Worm (Caenorhabditis elegans) whole organism, L4 larva: ENCODE measurements around the gene ZK673.6.
"Not testable (repeated sequence)": the region's sequence is repeated elsewhere in the genome, so short reads cannot be mapped to it uniquely, and the experiment has no call there.

Experiments used
- F10B5.3 ChIP-seq: sonication (generic microtip); optimal IDR thresholded peaks from 2 replicates; lab custom pipeline; 2016; ENCODE audit warnings: mild to moderate bottlenecking, missing genetic modification characterization, missing compliant biosample characterization
- F26F4.8 ChIP-seq: fragments of 200-800 bp; sonication (Bioruptor generic); conservative IDR thresholded peaks from 2 replicates; pipeline ENCODE4 v1.3.6; 2022; ENCODE audit warnings: missing genetic modification characterization, missing compliant biosample characterization
- Y105C5A.15 ChIP-seq: fragments of 200-800 bp; sonication (Bioruptor generic); IDR thresholded peaks from 2 replicates; pipeline ENCODE4 v1.3.6; 2022; ENCODE audit warnings: missing genetic modification characterization, missing compliant biosample characterization
- Y75B8A.6 ChIP-seq: fragments of 200-800 bp; sonication (Bioruptor generic); IDR thresholded peaks from 2 replicates; pipeline ENCODE4 v1.3.6; 2022; ENCODE audit warnings: missing genetic modification reagents, missing genetic modification characterization, missing compliant biosample characterization
- ZK337.2 ChIP-seq: fragments of 200-800 bp; sonication (Bioruptor generic); IDR thresholded peaks from 2 replicates; pipeline ENCODE4 v1.3.6; 2022; ENCODE audit warnings: missing genetic modification reagents, missing genetic modification characterization, missing compliant biosample characterization
- ZK546.5 ChIP-seq, 2 experiments: sonication (generic microtip); optimal IDR thresholded peaks; 2 replicates each; lab custom pipeline; 2017; ENCODE audit warnings: missing biosample characterization in 2 of 2, missing genetic modification characterization in 2 of 2
- aha-1 ChIP-seq: fragments of 150-350 bp; peaks from one replicate; lab custom pipeline; 2014; ENCODE audit warnings: missing biosample characterization, missing genetic modification characterization
- ama-1 ChIP-seq: fragments of 150-350 bp; optimal IDR thresholded peaks from 2 replicates; lab custom pipeline; 2014; ENCODE audit warnings: inconsistent platforms, mixed read lengths
- attf-4 ChIP-seq: sonication (generic microtip); optimal IDR thresholded peaks from 3 replicates; lab custom pipeline; 2017; ENCODE audit warnings: missing biosample characterization, missing genetic modification characterization
- ceh-32 ChIP-seq: sonication (generic microtip); optimal IDR thresholded peaks from 2 replicates; lab custom pipeline; 2016; ENCODE audit warnings: mild to moderate bottlenecking, missing genetic modification characterization, missing compliant biosample characterization; ENCODE audit not compliant: poor library complexity
- ceh-62 ChIP-seq: sonication (generic microtip); optimal IDR thresholded peaks from 2 replicates; lab custom pipeline; 2017; ENCODE audit warnings: missing biosample characterization, missing genetic modification characterization
- ctbp-1 ChIP-seq: fragments of 200-800 bp; sonication (Bioruptor generic); IDR thresholded peaks from 2 replicates; pipeline ENCODE4 v1.3.6; 2022; ENCODE audit warnings: missing genetic modification reagents, missing genetic modification characterization, missing compliant biosample characterization
- daf-8 ChIP-seq: fragments of 200-800 bp; sonication (Bioruptor generic); IDR thresholded peaks from 2 replicates; pipeline ENCODE4 v1.3.6; 2022; ENCODE audit warnings: missing genetic modification characterization, missing compliant biosample characterization
- dmd-6 ChIP-seq: fragments of 200-800 bp; sonication (Bioruptor generic); IDR thresholded peaks from 2 replicates; pipeline ENCODE4 v1.3.6; 2022; ENCODE audit warnings: missing genetic modification reagents, missing genetic modification characterization, missing compliant biosample characterization
- dmd-8 ChIP-seq: fragments of 200-800 bp; sonication (Bioruptor generic); IDR thresholded peaks from 2 replicates; pipeline ENCODE4 v1.3.6; 2022; ENCODE audit warnings: missing genetic modification characterization, missing compliant biosample characterization
- dmd-9 ChIP-seq: fragments of 200-800 bp; sonication (Bioruptor generic); IDR thresholded peaks from 2 replicates; pipeline ENCODE4 v1.3.6; 2022; ENCODE audit warnings: missing genetic modification reagents, missing genetic modification characterization, missing compliant biosample characterization
- egl-27 ChIP-seq: sonication (generic microtip); optimal IDR thresholded peaks from 3 replicates; lab custom pipeline; 2017; ENCODE audit warnings: missing biosample characterization, missing genetic modification reagents, missing genetic modification characterization
- fkh-10 ChIP-seq: fragments of 150-350 bp; optimal IDR thresholded peaks from 2 replicates; lab custom pipeline; 2014; ENCODE audit warnings: missing biosample characterization, missing genetic modification reagents, missing genetic modification characterization
- gei-8 ChIP-seq: fragments of 200-800 bp; sonication (Bioruptor generic); optimal IDR thresholded peaks from 2 replicates; lab custom pipeline; 2018; ENCODE audit warnings: mild to moderate bottlenecking, missing genetic modification characterization, missing compliant biosample characterization
- hif-1 ChIP-seq, 2 experiments: sonication (generic microtip); optimal IDR thresholded peaks; 2 replicates each; lab custom pipeline; 2016 to 2017; ENCODE audit warnings: missing compliant biosample characterization in 2 of 2, missing genetic modification characterization in 2 of 2, missing genetic modification reagents in 2 of 2, missing genotype in 2 of 2, mild to moderate bottlenecking in 1 of 2
- hmg-1.1 ChIP-seq: fragments of 200-800 bp; sonication (Bioruptor generic); IDR thresholded peaks from 2 replicates; pipeline ENCODE4 v1.3.6; 2022; ENCODE audit warnings: missing genetic modification reagents, missing genetic modification characterization, missing compliant biosample characterization
- jun-1 ChIP-seq: fragments of 150-350 bp; optimal IDR thresholded peaks from 2 replicates; lab custom pipeline; 2014; ENCODE audit warnings: missing biosample characterization, missing genetic modification reagents, missing genetic modification characterization
- lim-7 ChIP-seq: fragments of 200-800 bp; sonication (Bioruptor generic); IDR thresholded peaks from 2 replicates; pipeline ENCODE4 v1.3.6; 2022; ENCODE audit warnings: missing genetic modification characterization, missing compliant biosample characterization
- mdl-1 ChIP-seq, 2 experiments: fragments of 150-350 bp in 1 of 2; sonication (generic microtip) in 1 of 2; optimal IDR thresholded peaks; 2 replicates each; lab custom pipeline; 2014 to 2017; ENCODE audit warnings: missing biosample characterization in 2 of 2, missing genetic modification characterization in 2 of 2
- mes-2 ChIP-seq: sonication (generic microtip); optimal IDR thresholded peaks from 2 replicates; lab custom pipeline; 2016; ENCODE audit warnings: missing genotype, mild to moderate bottlenecking, missing genetic modification characterization, missing compliant biosample characterization; ENCODE audit not compliant: poor library complexity, severe bottlenecking
- mxl-2 ChIP-seq: fragments of 200-800 bp; sonication (Bioruptor generic); conservative IDR thresholded peaks from 2 replicates; pipeline ENCODE4 v1.3.6; 2022; ENCODE audit warnings: missing genetic modification reagents, missing genetic modification characterization, missing compliant biosample characterization
- mxl-3 ChIP-seq: fragments of 200-800 bp; sonication (Bioruptor generic); optimal IDR thresholded peaks from 2 replicates; lab custom pipeline; 2018; ENCODE audit warnings: mild to moderate bottlenecking, missing genetic modification characterization, missing compliant biosample characterization
- nhr-102 ChIP-seq: sonication (generic microtip); optimal IDR thresholded peaks from 2 replicates; lab custom pipeline; 2016; ENCODE audit warnings: mild to moderate bottlenecking, missing genetic modification characterization, moderate library complexity, missing compliant biosample characterization
- nhr-42 ChIP-seq: fragments of 200-800 bp; sonication (Bioruptor generic); IDR thresholded peaks from 2 replicates; pipeline ENCODE4 v1.3.6; 2022; ENCODE audit warnings: missing genetic modification characterization, missing compliant biosample characterization
- nhr-6 ChIP-seq: fragments of 150-350 bp; optimal IDR thresholded peaks from 2 replicates; lab custom pipeline; 2014; ENCODE audit warnings: missing biosample characterization, missing genetic modification characterization
- sdz-12 ChIP-seq: fragments of 200-800 bp; sonication (Bioruptor generic); optimal IDR thresholded peaks from 2 replicates; lab custom pipeline; 2018; ENCODE audit warnings: mild to moderate bottlenecking, missing genetic modification characterization, missing compliant biosample characterization
- set-16 ChIP-seq: fragments of 200-800 bp; sonication (Bioruptor generic); IDR thresholded peaks from 2 replicates; pipeline ENCODE4 v1.3.6; 2022; ENCODE audit warnings: missing genetic modification reagents, missing genetic modification characterization, missing compliant biosample characterization
- skn-1 ChIP-seq: fragments of 150-350 bp; optimal IDR thresholded peaks from 2 replicates; lab custom pipeline; 2014; ENCODE audit warnings: missing biosample characterization, missing genetic modification characterization
- snpc-4 ChIP-seq: fragments of 150-350 bp; optimal IDR thresholded peaks from 2 replicates; lab custom pipeline; 2014; ENCODE audit warnings: missing biosample characterization, missing genetic modification characterization
- tag-97 ChIP-seq: fragments of 200-800 bp; sonication (Bioruptor generic); IDR thresholded peaks from 2 replicates; pipeline ENCODE4 v1.3.6; 2022; ENCODE audit warnings: missing genetic modification characterization, missing compliant biosample characterization
- unc-39 ChIP-seq: sonication (generic microtip); optimal IDR thresholded peaks from 2 replicates; lab custom pipeline; 2017; ENCODE audit warnings: missing biosample characterization, missing genetic modification characterization
- unc-62 ChIP-seq, 3 experiments: fragments of 150-350 bp in 1 of 3; sonication (generic microtip); optimal IDR thresholded peaks in 2 of 3; peaks in 1 of 3; 1 replicate in 1 of 3; 2 replicates in 2 of 3; lab custom pipeline; 2014 to 2017; ENCODE audit warnings: missing biosample characterization in 3 of 3, missing genetic modification characterization in 3 of 3, missing genetic modification reagents in 3 of 3, missing genotype in 1 of 3
- zfp-3 ChIP-seq: fragments of 200-800 bp; sonication (Bioruptor generic); conservative IDR thresholded peaks from 2 replicates; pipeline ENCODE4 v1.3.6; 2022; ENCODE audit warnings: missing genetic modification reagents, missing genetic modification characterization, missing compliant biosample characterization
- ztf-11 ChIP-seq: fragments of 150-350 bp; optimal IDR thresholded peaks from 2 replicates; lab custom pipeline; 2014; ENCODE audit warnings: missing biosample characterization, missing genetic modification characterization
- ztf-7 ChIP-seq: fragments of 150-350 bp; optimal IDR thresholded peaks from 2 replicates; lab custom pipeline; 2014; ENCODE audit warnings: missing biosample characterization, missing genetic modification characterization

Gene ZK673.6

DNA sequence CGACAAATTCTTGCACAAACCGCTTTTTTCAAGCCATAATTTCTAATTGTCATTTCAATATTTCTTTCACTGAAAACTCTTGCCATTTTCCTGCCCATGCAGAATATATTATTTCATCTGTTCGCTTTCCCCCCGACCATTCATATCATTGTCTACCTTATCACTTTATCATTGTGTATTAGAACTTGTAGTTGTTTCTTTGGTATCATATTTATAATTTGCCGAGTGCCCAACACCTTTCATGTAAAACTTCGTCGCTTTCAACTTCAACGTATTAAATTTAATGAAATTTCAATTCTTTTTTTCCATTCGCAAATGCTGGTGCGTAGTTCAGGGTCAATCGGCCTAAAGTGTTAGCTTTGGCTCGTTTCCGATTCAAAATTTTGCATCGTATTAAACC lies 21.3 kb downstream of the ZK673.6 start, which contains the start of gene ZK673.1:
Gene ZK673.1, plus strand, starts transcription at position 301 of the 400 bp plus-strand sequence.
- peak in 1 of 2 experiments; percentile 56 for TF ChIP-seq unc-62 (GFP tag; optimal IDR thresholded peaks at IDR 0.05 in 1 of 2; lab: Kevin White, UChicago)
- not testable (repeated sequence) for TF ChIP-seq unc-62 (tag; optimal IDR thresholded peaks at IDR 0.05; lab: Kevin White, UChicago)

- TF ChIP-seq ZK546.5 (tag; optimal IDR thresholded peaks at IDR 0.05; lab: Kevin White, UChicago), result no peak
- TF ChIP-seq ctbp-1 (GFP tag; lab: Robert Waterston, UW), result no peak
- TF ChIP-seq Y105C5A.15 (GFP tag; lab: Robert Waterston, UW), result no peak
- no peak for TF ChIP-seq attf-4 (tag; lab: Kevin White, UChicago)
- no peak for TF ChIP-seq hif-1 (tag; optimal IDR thresholded peaks at IDR 0.05; lab: Kevin White, UChicago)
- TF ChIP-seq sdz-12, result no peak
- no peak for TF ChIP-seq hmg-1.1 (GFP tag; lab: Robert Waterston, UW)
- TF ChIP-seq F26F4.8, result no peak
- no peak for TF ChIP-seq unc-62 (GFP tag; optimal IDR thresholded peaks at IDR 0.05 in 1 of 2; lab: Kevin White, UChicago)
- TF ChIP-seq unc-62 (tag; optimal IDR thresholded peaks at IDR 0.05; lab: Kevin White, UChicago), result no peak
These were observed 24.2 kb downstream of the ZK673.6 start, which contains the start of gene E04D5.4 for ce11 chrII:10439976-10440375. Gene E04D5.4 (plus strand): TSS chrII:10440276.

DNA sequence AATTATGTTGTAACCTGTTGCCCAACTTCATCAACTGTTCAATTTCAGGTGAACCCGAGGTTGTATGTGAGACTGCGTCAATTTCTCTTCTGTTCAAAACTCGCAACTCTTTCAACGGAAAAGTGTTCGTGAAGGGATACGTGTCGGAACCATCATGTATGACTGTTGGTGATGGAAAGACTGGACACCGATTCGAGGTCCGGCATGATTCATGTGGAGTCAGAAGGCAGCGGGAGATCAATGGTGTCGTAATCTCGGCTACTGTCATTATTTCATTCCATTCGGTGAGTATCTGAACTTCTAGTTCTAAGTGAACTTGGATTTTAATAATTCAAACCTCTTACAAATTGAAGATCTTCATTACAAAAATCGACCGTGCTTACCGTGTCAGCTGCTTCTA lies 26.3 kb downstream of the ZK673.6 start:
- no peak for TF ChIP-seq Y75B8A.6 (GFP tag; lab: Robert Waterston, UW)
- no peak for TF ChIP-seq ceh-62 (tag; lab: Kevin White, UChicago)
- TF ChIP-seq ztf-11 (tag; lab: Kevin White, UChicago), result no peak
- no peak for TF ChIP-seq jun-1 (tag; lab: Kevin White, UChicago)
- TF ChIP-seq aha-1 (tag; lab: Kevin White, UChicago), result peak; percentile 94
- no peak for TF ChIP-seq F10B5.3
- TF ChIP-seq daf-8 (GFP tag; lab: Robert Waterston, UW), result no peak
- no peak for TF ChIP-seq dmd-9 (GFP tag; lab: Robert Waterston, UW)

ce11 chrII:10435836-10436235 lies 28.3 kb downstream of the ZK673.6 start, which contains the start of gene cut-4:
Gene cut-4 (plus strand): TSS chrII:10436136.
- TF ChIP-seq ztf-7 (tag; lab: Kevin White, UChicago) (no peak), hmg-1.1 (GFP tag; lab: Robert Waterston, UW) (no peak), aha-1 (tag; lab: Kevin White, UChicago) (no peak), ZK337.2 (no peak), ama-1 (no peak), egl-27 (no peak), mxl-2 (GFP tag; lab: Robert Waterston, UW) (no peak), dmd-9 (GFP tag; lab: Robert Waterston, UW) (no peak), nhr-42 (GFP tag; lab: Robert Waterston, UW) (no peak), ceh-32 (tag; lab: Kevin White, UChicago) (no peak)

DNA sequence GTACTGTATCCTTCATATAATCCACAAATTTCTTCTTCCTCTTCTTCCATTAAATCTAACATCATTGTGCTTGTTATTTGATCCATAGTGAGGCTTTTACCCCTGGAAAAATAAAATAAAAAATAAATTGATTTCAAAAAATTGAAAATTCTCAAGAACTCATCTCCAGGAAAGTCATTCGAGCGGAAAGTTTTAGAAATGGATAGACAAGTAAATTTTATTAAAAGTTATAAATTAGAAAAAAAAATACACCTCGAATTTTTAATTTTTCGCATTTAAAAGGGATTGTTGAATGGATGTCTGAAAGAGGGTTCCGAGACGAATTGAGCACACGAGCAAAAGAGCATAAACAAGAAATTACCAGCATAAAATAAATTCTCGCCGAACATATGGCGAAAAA lies 42.2 kb downstream of the ZK673.6 start, which contains the start of gene frpr-21:
Gene frpr-21, minus strand, starts transcription at position 101 of the 400 bp plus-strand sequence.
- TF ChIP-seq unc-62 (GFP tag; optimal IDR thresholded peaks at IDR 0.05 in 1 of 2; lab: Kevin White, UChicago) (no peak), unc-62 (tag; optimal IDR thresholded peaks at IDR 0.05; lab: Kevin White, UChicago) (no peak), dmd-8 (GFP tag; lab: Robert Waterston, UW) (no peak), set-16 (GFP tag; lab: Robert Waterston, UW) (no peak), mdl-1 (tag; optimal IDR thresholded peaks at IDR 0.05; lab: Kevin White, UChicago) (no peak), aha-1 (tag; lab: Kevin White, UChicago) (no peak), unc-39 (no peak), nhr-6 (tag; lab: Kevin White, UChicago) (no peak), zfp-3 (GFP tag; lab: Robert Waterston, UW) (no peak), tag-97 (GFP tag; lab: Robert Waterston, UW) (no peak), mxl-3 (GFP tag; lab: Kevin White, UChicago) (no peak), fkh-10 (no peak), gei-8 (GFP tag; lab: Kevin White, UChicago) (no peak), skn-1 (tag; lab: Kevin White, UChicago) (no peak), nhr-102 (tag; lab: Kevin White, UChicago) (no peak), lim-7 (GFP tag; lab: Robert Waterston, UW) (no peak), snpc-4 (no peak), mes-2 (tag; lab: Kevin White, UChicago) (no peak), dmd-6 (GFP tag; lab: Robert Waterston, UW) (no peak), Y75B8A.6 (GFP tag; lab: Robert Waterston, UW) (no peak)
